Worm (Caenorhabditis elegans) whole organism, L2 larva: ENCODE measurements around the gene ubh-2.

ENCODE experiments used
- ZK546.5 ChIP-seq: sonication (generic microtip); optimal IDR thresholded peaks from 2 replicates; lab custom pipeline; 2017; ENCODE audit warnings: missing biosample characterization, missing genetic modification characterization
- dmd-4 ChIP-seq: sonication (generic microtip); optimal IDR thresholded peaks from 2 replicates; lab custom pipeline; 2017; ENCODE audit warnings: missing biosample characterization, missing genetic modification characterization
- lsy-2 ChIP-seq, 2 experiments: fragments of 150-350 bp in 1 of 2; sonication (generic microtip) in 1 of 2; optimal IDR thresholded peaks; 2 replicates each; lab custom pipeline; 2014 to 2017; ENCODE audit warnings: missing biosample characterization in 2 of 2, missing genetic modification characterization in 2 of 2
- sem-4 ChIP-seq: fragments of 150-350 bp; optimal IDR thresholded peaks from 2 replicates; lab custom pipeline; 2014; ENCODE audit warnings: missing biosample characterization, missing genetic modification reagents, missing genetic modification characterization
- ztf-11 ChIP-seq: sonication (generic microtip); optimal IDR thresholded peaks from 2 replicates; lab custom pipeline; 2017; ENCODE audit warnings: missing biosample characterization, missing genetic modification characterization

DNA sequence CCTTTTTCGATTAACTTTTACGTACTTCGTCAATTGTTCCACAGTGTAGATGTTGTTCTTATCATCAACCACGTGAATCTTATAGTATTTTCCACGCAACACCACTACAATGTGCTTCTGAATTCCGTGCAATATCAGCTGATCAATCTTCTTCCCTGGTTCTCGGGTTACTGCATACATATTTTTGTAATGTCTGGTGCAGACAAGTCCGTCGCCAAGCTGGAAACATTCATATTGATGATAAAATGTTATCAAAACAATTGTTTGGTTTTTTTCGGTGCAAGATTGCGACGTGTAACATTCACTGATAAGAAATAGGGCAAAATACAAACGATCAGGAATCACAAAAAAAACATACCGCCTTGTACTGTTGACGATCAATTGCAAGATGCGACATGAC is 17.1 kb downstream of the ubh-2 start:
- TF ChIP-seq ZK546.5 (tag; lab: Kevin White, UChicago) (no peak), lsy-2 (tag; optimal IDR thresholded peaks at IDR 0.05; lab: Kevin White, UChicago) (no peak), ztf-11 (tag; lab: Kevin White, UChicago) (no peak), sem-4 (tag; lab: Kevin White, UChicago) (no peak), dmd-4 (tag; lab: Kevin White, UChicago) (no peak)
